Fruit fly (Drosophila melanogaster): ENCODE measurements around the gene CG34301.

The CG34301 gene

dm6 chr3R:8729542-8729941, 43.7 kb upstream of the CG34301 start, which contains the start of gene ranshi:
Gene ranshi, minus strand, starts transcription at chr3R:8729693.
- TF ChIP-seq Jra (GFP tag; optimal IDR thresholded peaks at IDR 0.05) (no peak), Sp1 (GFP tag; optimal IDR thresholded peaks at IDR 0.05) (no peak), psq (GFP tag; optimal IDR thresholded peaks at IDR 0.05) (no peak), CG9705 (GFP tag; optimal IDR thresholded peaks at IDR 0.05) (no peak)

- peak; percentile 32 for TF ChIP-seq jim (GFP tag; optimal IDR thresholded peaks at IDR 0.05)
- TF ChIP-seq Jra (GFP tag; optimal IDR thresholded peaks at IDR 0.05) = peak; percentile 44
- TF ChIP-seq dl (GFP tag; optimal IDR thresholded peaks at IDR 0.05; ENCODE audit: insufficient read depth in 1 of 2, partially characterized antibody in 2 of 2) = no peak
- TF ChIP-seq woc (GFP tag; optimal IDR thresholded peaks at IDR 0.05) = peak; percentile 63
- TF ChIP-seq tai (GFP tag; optimal IDR thresholded peaks at IDR 0.05) = no peak
- TF ChIP-seq fru (GFP tag; optimal IDR thresholded peaks at IDR 0.05) = peak; percentile 75
- peak; percentile 64 for TF ChIP-seq br (GFP tag; optimal IDR thresholded peaks at IDR 0.05)
- peak; percentile 35 for TF ChIP-seq dsf (GFP tag; optimal IDR thresholded peaks at IDR 0.05; ENCODE audit: borderline replicate concordance)
- no peak for TF ChIP-seq usp (GFP tag; optimal IDR thresholded peaks at IDR 0.05)
- TF ChIP-seq Mio (GFP tag; optimal IDR thresholded peaks at IDR 0.05) = peak; percentile 44
- TF ChIP-seq psq (GFP tag; optimal IDR thresholded peaks at IDR 0.05) = peak; percentile 88
- no peak for TF ChIP-seq brk (GFP tag; optimal IDR thresholded peaks at IDR 0.05)
- TF ChIP-seq HLH106 (tag; optimal IDR thresholded peaks at IDR 0.05) = peak; percentile 91
- TF ChIP-seq dmrt93B (GFP tag; optimal IDR thresholded peaks at IDR 0.05) = peak; percentile 87
- peak; percentile 70 for TF ChIP-seq Hnf4 (GFP tag; optimal IDR thresholded peaks at IDR 0.05)
- TF ChIP-seq Myc (optimal IDR thresholded peaks at IDR 0.05) = peak; percentile 42
- TF ChIP-seq OdsH (GFP tag; optimal IDR thresholded peaks at IDR 0.05) = peak; percentile 83
- TF ChIP-seq sv (GFP tag; optimal IDR thresholded peaks at IDR 0.05) = peak; percentile 44
- peak; percentile 92 for TF ChIP-seq Sp1 (GFP tag; optimal IDR thresholded peaks at IDR 0.05)
- TF ChIP-seq lola (GFP tag; optimal IDR thresholded peaks at IDR 0.05) = no peak
- no peak for TF ChIP-seq CrebA (GFP tag; optimal IDR thresholded peaks at IDR 0.05; ENCODE audit: borderline replicate concordance)
- TF ChIP-seq Vsx2 (GFP tag; optimal IDR thresholded peaks at IDR 0.05; ENCODE audit: partially characterized antibody) = no peak
- no peak for TF ChIP-seq N (GFP tag; optimal IDR thresholded peaks at IDR 0.05)
- TF ChIP-seq Dfd (GFP tag; optimal IDR thresholded peaks at IDR 0.05) = no peak
- peak; percentile 59 for TF ChIP-seq ey (GFP tag; optimal IDR thresholded peaks at IDR 0.05)
- no peak for TF ChIP-seq GATAd (GFP tag; optimal IDR thresholded peaks at IDR 0.05)
- no peak for TF ChIP-seq Dif (GFP tag; optimal IDR thresholded peaks at IDR 0.05; ENCODE audit: partially characterized antibody)
- TF ChIP-seq h (GFP tag; optimal IDR thresholded peaks at IDR 0.05) = peak; percentile 74
- no peak for TF ChIP-seq Hr78 (GFP tag; optimal IDR thresholded peaks at IDR 0.05)
- TF ChIP-seq Rel (GFP tag; optimal IDR thresholded peaks at IDR 0.05) = no peak
- TF ChIP-seq Rel (tag; optimal IDR thresholded peaks at IDR 0.05) = peak; percentile 65
- peak; percentile 86 for TF ChIP-seq rgr (GFP tag; optimal IDR thresholded peaks at IDR 0.05)
- no peak for TF ChIP-seq CG32264 (GFP tag; optimal IDR thresholded peaks at IDR 0.05)
- TF ChIP-seq CG9705 (GFP tag; optimal IDR thresholded peaks at IDR 0.05) = peak; percentile 78
- peak in 1 of 2 experiments; percentile 89 for TF ChIP-seq foxo (GFP tag; optimal IDR thresholded peaks at IDR 0.05)
- TF ChIP-seq Abd-B (GFP tag; optimal IDR thresholded peaks at IDR 0.05) = no peak
- TF ChIP-seq pan (optimal IDR thresholded peaks at IDR 0.05) = no peak
- peak; percentile 58 for TF ChIP-seq Hr83 (GFP tag; optimal IDR thresholded peaks at IDR 0.05; ENCODE audit: poor library complexity, severe bottlenecking)
- TF ChIP-seq sage (GFP tag; optimal IDR thresholded peaks at IDR 0.05) = peak; percentile 41
These were observed 41.5 kb upstream of the CG34301 start, which contains the start of the genes M1BP and CG8202 for dm6 chr3R:8731597-8732263. Gene M1BP, minus strand, starts transcription at chr3R:8731698. Gene CG8202, plus strand, starts transcription at chr3R:8732091.

Measured in whole organism, wandering third instar larva.